Fruit fly (Drosophila melanogaster) whole organism, embryonic: ENCODE measurements around the gene CG11951.

Source experiments
- Aef1 ChIP-seq: fragments of 200-800 bp; sonication (Bioruptor generic); IDR thresholded peaks from 3 replicates; pipeline ENCODE4 v1.3.6; 2022; ENCODE audit warnings: missing biosample characterization, missing genetic modification characterization
- B-H2 ChIP-seq: fragments of 200-800 bp; sonication (Bioruptor generic); optimal IDR thresholded peaks from 2 replicates; lab custom pipeline; 2018; ENCODE audit warnings: missing biosample characterization, mild to moderate bottlenecking, missing genetic modification characterization
- Blimp-1 ChIP-seq: fragments of 200-800 bp; sonication (Bioruptor generic); optimal IDR thresholded peaks from 3 replicates; lab custom pipeline; 2018; ENCODE audit warnings: missing biosample characterization, missing genetic modification characterization, mild to moderate bottlenecking, moderate library complexity, missing genetic modification reagents
- CG10147 ChIP-seq: fragments of 200-800 bp; sonication (Bioruptor generic); optimal IDR thresholded peaks from 2 replicates; lab custom pipeline; 2019; ENCODE audit warnings: missing biosample characterization, mild to moderate bottlenecking, missing genetic modification characterization, moderate library complexity
- CG10543 ChIP-seq: fragments of 200-800 bp; sonication (Bioruptor generic); optimal IDR thresholded peaks from 3 replicates; lab custom pipeline; 2017; ENCODE audit warnings: missing biosample characterization, mild to moderate bottlenecking, missing genetic modification characterization, moderate library complexity
- CG10979 ChIP-seq: fragments of 200-800 bp; sonication (Bioruptor generic); optimal IDR thresholded peaks from 2 replicates; lab custom pipeline; 2018; ENCODE audit warnings: missing biosample characterization, mild to moderate bottlenecking, missing genetic modification characterization, moderate library complexity
- CG12391 ChIP-seq: fragments of 200-800 bp; sonication (Bioruptor generic); optimal IDR thresholded peaks from 3 replicates; lab custom pipeline; 2018; ENCODE audit warnings: missing biosample characterization, mild to moderate bottlenecking, missing genetic modification characterization, moderate library complexity
- CG13624 ChIP-seq: fragments of 200-800 bp; sonication (Bioruptor generic); optimal IDR thresholded peaks from 2 replicates; lab custom pipeline; 2016; ENCODE audit warnings: missing biosample characterization, missing genetic modification characterization
- CG14014 ChIP-seq: fragments of 200-800 bp; sonication (Bioruptor generic); IDR thresholded peaks from 2 replicates; pipeline ENCODE4 v1.3.6; 2022; ENCODE audit warnings: missing biosample characterization, missing genetic modification characterization
- CG14441 ChIP-seq: fragments of 200-800 bp; sonication (Bioruptor generic); IDR thresholded peaks from 2 replicates; pipeline ENCODE4 v1.3.6; 2022; ENCODE audit warnings: missing biosample characterization, missing genetic modification characterization
- CG1602 ChIP-seq: fragments of 200-800 bp; sonication (Bioruptor generic); optimal IDR thresholded peaks from 3 replicates; lab custom pipeline; 2016; ENCODE audit warnings: missing biosample characterization, missing genetic modification characterization
- CG17568 ChIP-seq: fragments of 200-800 bp; sonication (Bioruptor generic); optimal IDR thresholded peaks from 2 replicates; lab custom pipeline; 2018; ENCODE audit warnings: missing biosample characterization, mild to moderate bottlenecking, missing genetic modification characterization, moderate library complexity
- CG18599 ChIP-seq: fragments of 200-800 bp; sonication (Bioruptor generic); optimal IDR thresholded peaks from 3 replicates; lab custom pipeline; 2017; ENCODE audit warnings: missing biosample characterization, missing genetic modification characterization, mild to moderate bottlenecking, moderate library complexity, missing genetic modification reagents
- CG2120 ChIP-seq: fragments of 200-800 bp; sonication (Bioruptor generic); optimal IDR thresholded peaks from 3 replicates; lab custom pipeline; 2016; ENCODE audit warnings: missing biosample characterization, missing genetic modification characterization
- CG31365 ChIP-seq: fragments of 200-800 bp; sonication (Bioruptor generic); optimal IDR thresholded peaks from 2 replicates; lab custom pipeline; 2018; ENCODE audit warnings: missing biosample characterization, mild to moderate bottlenecking, missing genetic modification characterization
- CG3726 ChIP-seq: fragments of 200-800 bp; sonication (Bioruptor generic); IDR thresholded peaks from 3 replicates; pipeline ENCODE4, ENCODE4 v1.3.6; 2022; ENCODE audit warnings: missing biosample characterization, missing genetic modification characterization
- CG3995 ChIP-seq: fragments of 200-800 bp; sonication (Bioruptor generic); optimal IDR thresholded peaks from 3 replicates; lab custom pipeline; 2016; ENCODE audit warnings: missing biosample characterization, missing genetic modification characterization
- CG6272 ChIP-seq: fragments of 200-800 bp; sonication (Bioruptor generic); IDR thresholded peaks from 2 replicates; pipeline ENCODE4 v1.3.6; 2022; ENCODE audit warnings: missing biosample characterization, missing genetic modification characterization
- CG6854 ChIP-seq: fragments of 200-800 bp; sonication (Bioruptor generic); optimal IDR thresholded peaks from 3 replicates; lab custom pipeline; 2017; ENCODE audit warnings: missing biosample characterization, mild to moderate bottlenecking, missing genetic modification characterization
- CG7928 ChIP-seq: fragments of 200-800 bp; sonication (Bioruptor generic); optimal IDR thresholded peaks from 2 replicates; lab custom pipeline; 2017; ENCODE audit warnings: missing biosample characterization, mild to moderate bottlenecking, missing genetic modification characterization
- CG8944 ChIP-seq: fragments of 200-800 bp; sonication (Bioruptor generic); optimal IDR thresholded peaks from 3 replicates; lab custom pipeline; 2016; ENCODE audit warnings: missing biosample characterization, missing genetic modification characterization
- CG9727 ChIP-seq: fragments of 200-800 bp; sonication (Bioruptor generic); optimal IDR thresholded peaks from 3 replicates; lab custom pipeline; 2017; ENCODE audit warnings: missing biosample characterization, mild to moderate bottlenecking, missing genetic modification characterization
- CTCF ChIP-seq: fragments of 200-800 bp; sonication (Bioruptor generic); optimal IDR thresholded peaks from 2 replicates; lab custom pipeline; 2017; ENCODE audit warnings: missing biosample characterization, mild to moderate bottlenecking, missing genetic modification characterization, moderate library complexity
- D19A ChIP-seq: fragments of 200-800 bp; optimal IDR thresholded peaks from 3 replicates; lab custom pipeline; 2019; ENCODE audit warnings: missing biosample characterization, mild to moderate bottlenecking, missing genetic modification characterization, moderate library complexity
- Dbx ChIP-seq: fragments of 200-800 bp; sonication (Bioruptor generic); IDR thresholded peaks from 3 replicates; pipeline ENCODE4 v1.3.6; 2022; ENCODE audit warnings: missing biosample characterization, missing genetic modification characterization
- Deaf1 ChIP-seq: fragments of 200-800 bp; optimal IDR thresholded peaks from 3 replicates; lab custom pipeline; 2019; ENCODE audit warnings: missing biosample characterization, mild to moderate bottlenecking, missing genetic modification characterization, moderate library complexity
- Kr ChIP-seq: fragments of 200-800 bp; sonication (Bioruptor generic); optimal IDR thresholded peaks from 2 replicates; lab custom pipeline; 2017; ENCODE audit warnings: missing biosample characterization, mild to moderate bottlenecking, missing genetic modification characterization
- MBD-R2 ChIP-seq: fragments of 200-800 bp; sonication (Bioruptor generic); IDR thresholded peaks from 2 replicates; pipeline ENCODE4 v1.3.6; 2022; ENCODE audit warnings: missing biosample characterization, missing genetic modification characterization
- MESR4 ChIP-seq: fragments of 200-800 bp; sonication (Bioruptor generic); optimal IDR thresholded peaks from 2 replicates; lab custom pipeline; 2018; ENCODE audit warnings: missing biosample characterization, mild to moderate bottlenecking, missing genetic modification characterization, moderate library complexity
- Med ChIP-seq: fragments of 200-800 bp; sonication (Bioruptor generic); peaks from one replicate; lab custom pipeline; 2016; ENCODE audit warnings: missing biosample characterization, missing genetic modification characterization, mild to moderate bottlenecking, inconsistent platforms, moderate library complexity
- Mes4 ChIP-seq: fragments of 200-800 bp; sonication (Bioruptor generic); optimal IDR thresholded peaks from 2 replicates; lab custom pipeline; 2016; ENCODE audit warnings: missing biosample characterization, missing genetic modification characterization
- Optix ChIP-seq: fragments of 200-800 bp; sonication (Bioruptor generic); IDR thresholded peaks from 3 replicates; pipeline ENCODE4 v1.3.6; 2022; ENCODE audit warnings: missing biosample characterization, missing genetic modification characterization
- Six4 ChIP-seq: fragments of 200-800 bp; sonication (Bioruptor generic); optimal IDR thresholded peaks from 2 replicates; lab custom pipeline; 2016; ENCODE audit warnings: missing biosample characterization, missing genetic modification characterization
- Taf1 ChIP-seq: fragments of 200-800 bp; sonication (Bioruptor generic); IDR thresholded peaks from 2 replicates; pipeline ENCODE4 v1.3.6; 2022; ENCODE audit warnings: missing biosample characterization, missing genetic modification characterization
- Xbp1 ChIP-seq: fragments of 200-800 bp; sonication (Bioruptor generic); optimal IDR thresholded peaks from 3 replicates; lab custom pipeline; 2016; ENCODE audit warnings: missing biosample characterization, mild to moderate bottlenecking, missing genetic modification characterization
- al ChIP-seq: fragments of 200-800 bp; sonication (Bioruptor generic); IDR thresholded peaks from 2 replicates; pipeline ENCODE4 v1.3.6; 2022; ENCODE audit warnings: missing biosample characterization, missing genetic modification characterization
- ara ChIP-seq: fragments of 200-800 bp; sonication (Bioruptor generic); IDR thresholded peaks from 2 replicates; pipeline ENCODE4 v1.3.6; 2022; ENCODE audit warnings: missing biosample characterization, missing genetic modification characterization
- az2 ChIP-seq: fragments of 200-800 bp; sonication (Bioruptor generic); optimal IDR thresholded peaks from 3 replicates; lab custom pipeline; 2016; ENCODE audit warnings: missing biosample characterization, missing genetic modification characterization
- bsh ChIP-seq, 2 experiments: fragments of 200-800 bp; sonication (Bioruptor generic); optimal IDR thresholded peaks; 2 replicates each; lab custom pipeline; 2017 to 2018; ENCODE audit warnings: mild to moderate bottlenecking in 2 of 2, missing biosample characterization in 2 of 2, missing genetic modification characterization in 2 of 2, moderate library complexity in 1 of 2
- chm ChIP-seq: fragments of 200-800 bp; sonication (Bioruptor generic); IDR thresholded peaks from 2 replicates; pipeline ENCODE4 v1.3.6; 2022; ENCODE audit warnings: missing biosample characterization, missing genetic modification characterization
- ken ChIP-seq: fragments of 200-800 bp; sonication (Bioruptor generic); IDR thresholded peaks from 3 replicates; pipeline ENCODE4 v1.3.6; 2022; ENCODE audit warnings: missing biosample characterization, missing genetic modification characterization
- maf-S ChIP-seq: fragments of 200-800 bp; sonication (Bioruptor generic); optimal IDR thresholded peaks from 2 replicates; lab custom pipeline; 2016; ENCODE audit warnings: missing biosample characterization, missing genetic modification characterization
- mam ChIP-seq: fragments of 200-800 bp; sonication (Bioruptor generic); optimal IDR thresholded peaks from 3 replicates; lab custom pipeline; 2016; ENCODE audit warnings: missing biosample characterization, missing genetic modification characterization
- nmo ChIP-seq: fragments of 200-800 bp; sonication (Bioruptor generic); optimal IDR thresholded peaks from 2 replicates; lab custom pipeline; 2018; ENCODE audit warnings: missing biosample characterization, mild to moderate bottlenecking, missing genetic modification characterization, moderate library complexity
- row ChIP-seq: fragments of 200-800 bp; sonication (Bioruptor generic); IDR thresholded peaks from 3 replicates; pipeline ENCODE4 v1.3.6; 2022; ENCODE audit warnings: missing biosample characterization, missing genetic modification characterization
- sens ChIP-seq: fragments of 200-800 bp; sonication (Bioruptor generic); peaks from one replicate; lab custom pipeline; 2016; ENCODE audit warnings: missing biosample characterization, missing genetic modification characterization
- sr ChIP-seq: fragments of 200-800 bp; sonication (Bioruptor generic); IDR thresholded peaks from 3 replicates; pipeline ENCODE4 v1.3.6; 2022; ENCODE audit warnings: missing biosample characterization, missing genetic modification characterization
- stc ChIP-seq: fragments of 200-800 bp; sonication (Bioruptor generic); IDR thresholded peaks from 2 replicates; pipeline ENCODE4 v1.3.6; 2022; ENCODE audit warnings: missing biosample characterization, missing genetic modification characterization
- tna ChIP-seq: fragments of 200-800 bp; sonication (Bioruptor generic); IDR thresholded peaks from 2 replicates; pipeline ENCODE4 v1.3.6; 2022; ENCODE audit warnings: missing biosample characterization, missing genetic modification characterization; ENCODE audit not compliant: partially characterized antibody
- tup ChIP-seq: fragments of 200-800 bp; sonication (Bioruptor generic); optimal IDR thresholded peaks from 2 replicates; lab custom pipeline; 2016; ENCODE audit warnings: missing biosample characterization, mild to moderate bottlenecking, missing genetic modification characterization, moderate library complexity
- tx ChIP-seq: fragments of 200-800 bp; sonication (Bioruptor generic); optimal IDR thresholded peaks from 2 replicates; lab custom pipeline; 2016; ENCODE audit warnings: missing biosample characterization, missing genetic modification characterization

The CG11951 gene

dm6 chr3R:29207012-29207656 lies 31.4 kb downstream of the CG11951 start (continued):
- peak; percentile 50 for TF ChIP-seq CG12391
- TF ChIP-seq CG6272 (GFP tag; lab: Robert Waterston, UW), result peak; percentile 40; the same call in 1 of the 2 replicates
- TF ChIP-seq CG9727 (GFP tag; lab: Kevin White, UChicago), result peak; percentile 9
- peak; percentile 64 for TF ChIP-seq nmo
- no peak; the same call in 2 of the 3 replicates for TF ChIP-seq CG3726
- TF ChIP-seq al (GFP tag; lab: Robert Waterston, UW), result peak; percentile 39
- TF ChIP-seq tna (GFP tag; lab: Robert Waterston, UW), result no peak
- TF ChIP-seq CG31365 (tag; lab: Kevin White, UChicago), result no peak
- TF ChIP-seq Taf1 (GFP tag; lab: Robert Waterston, UW), result 0 out of 2 replicates have a peak, but pooled peaks have one; percentile 14
- peak; percentile 12 for TF ChIP-seq CG10543 (GFP tag; lab: Kevin White, UChicago)
- TF ChIP-seq CG8944, result no peak
- no peak for TF ChIP-seq maf-S (GFP tag; lab: Kevin White, UChicago)
- TF ChIP-seq Kr (GFP tag; lab: Kevin White, UChicago), result no peak
- peak; percentile 3 for TF ChIP-seq CTCF
- TF ChIP-seq CG13624 (GFP tag; lab: Kevin White, UChicago), result no peak
- TF ChIP-seq CG3995 (GFP tag; lab: Kevin White, UChicago), result no peak
- TF ChIP-seq az2 (GFP tag; lab: Kevin White, UChicago), result peak; percentile 38
- peak; percentile 60 to 87 for TF ChIP-seq bsh (GFP tag; optimal IDR thresholded peaks at IDR 0.05; lab: Kevin White, UChicago)
- peak; percentile 86 for TF ChIP-seq row (GFP tag; lab: Robert Waterston, UW)
- TF ChIP-seq mam (GFP tag; lab: Kevin White, UChicago), result peak; percentile 30
- TF ChIP-seq CG10147 (GFP tag; lab: Kevin White, UChicago), result peak; percentile 32
- TF ChIP-seq CG18599 (GFP tag; lab: Kevin White, UChicago), result peak; percentile 62
- TF ChIP-seq Med (GFP tag; lab: Kevin White, UChicago), result peak; percentile 80
- peak; percentile 65 for TF ChIP-seq Xbp1 (GFP tag; lab: Kevin White, UChicago)
- no peak for TF ChIP-seq tx (GFP tag; lab: Kevin White, UChicago)
- TF ChIP-seq Deaf1 (tag; lab: Kevin White, UChicago), result peak; percentile 58
- TF ChIP-seq tup (GFP tag; lab: Kevin White, UChicago), result no peak
- TF ChIP-seq chm (GFP tag; lab: Robert Waterston, UW), result peak; percentile 24; the same call in 1 of the 2 replicates
- peak; percentile 16; the same call in 1 of the 2 replicates for TF ChIP-seq MBD-R2 (GFP tag; lab: Robert Waterston, UW)
- TF ChIP-seq Six4, result peak; percentile 11
- peak; percentile 86 for TF ChIP-seq CG14441 (GFP tag; lab: Robert Waterston, UW)
- TF ChIP-seq sens (GFP tag; lab: Kevin White, UChicago), result peak; percentile 48
- TF ChIP-seq CG10979 (tag; lab: Kevin White, UChicago), result peak; percentile 45
- no peak for TF ChIP-seq Mes4 (GFP tag; lab: Kevin White, UChicago)
- peak; percentile 58 for TF ChIP-seq D19A (tag; lab: Kevin White, UChicago)
- no peak for TF ChIP-seq MESR4 (GFP tag; lab: Kevin White, UChicago)
- peak; percentile 33 for TF ChIP-seq CG1602 (GFP tag; lab: Kevin White, UChicago)
- TF ChIP-seq CG14014 (GFP tag; lab: Robert Waterston, UW), result peak; percentile 83
- TF ChIP-seq ara (GFP tag; lab: Robert Waterston, UW), result peak; percentile 69
- TF ChIP-seq stc (GFP tag; lab: Robert Waterston, UW), result peak; percentile 57
- peak; percentile 23 for TF ChIP-seq CG17568 (GFP tag; lab: Kevin White, UChicago)
- peak; percentile 47 for TF ChIP-seq Blimp-1 (GFP tag; lab: Kevin White, UChicago)
- peak; percentile 11 for TF ChIP-seq CG7928 (GFP tag; lab: Kevin White, UChicago)
- peak; percentile 28; the same call in 1 of the 3 replicates for TF ChIP-seq Optix (GFP tag; lab: Robert Waterston, UW)
- TF ChIP-seq B-H2 (GFP tag; lab: Kevin White, UChicago), result peak; percentile 6
- no peak for TF ChIP-seq sr (GFP tag; lab: Robert Waterston, UW)
- peak; percentile 24 for TF ChIP-seq CG6854 (GFP tag; lab: Kevin White, UChicago)
- TF ChIP-seq Dbx, result peak; percentile 53; the same call in 1 of the 3 replicates
- TF ChIP-seq CG2120 (GFP tag; lab: Kevin White, UChicago), result peak; percentile 42
- TF ChIP-seq Aef1 (GFP tag; lab: Robert Waterston, UW), result peak; percentile 76
- TF ChIP-seq ken (GFP tag; lab: Robert Waterston, UW), result peak; percentile 69; the same call in 2 of the 3 replicates
